Fruit fly (Drosophila melanogaster): ENCODE measurements around the gene phu.

- no peak for TF ChIP-seq tll (GFP tag; optimal IDR thresholded peaks at IDR 0.05)
- no peak for TF ChIP-seq dati (GFP tag; IDR thresholded peaks at IDR 0.05)
- TF ChIP-seq CG11504 (tag; optimal IDR thresholded peaks at IDR 0.05): no peak
- TF ChIP-seq esg (GFP tag; conservative IDR thresholded peaks at IDR 0.05): no peak
- no peak for TF ChIP-seq CG15011 (GFP tag; optimal IDR thresholded peaks at IDR 0.05)
- TF ChIP-seq bcd (GFP tag; optimal IDR thresholded peaks at IDR 0.05): no peak
- no peak for TF ChIP-seq CG13624 (GFP tag; optimal IDR thresholded peaks at IDR 0.05)
- TF ChIP-seq Elba2 (GFP tag; optimal IDR thresholded peaks at IDR 0.05): no peak
- TF ChIP-seq sisA (GFP tag; IDR thresholded peaks at IDR 0.05): no peak
- no peak for TF ChIP-seq Tbp (GFP tag; optimal IDR thresholded peaks at IDR 0.05)
Measured at dm6 chr3R:9500193-9501051, 5.8 kb downstream of the phu start.
